Fruit fly (Drosophila melanogaster) whole organism, embryonic: ENCODE data around the gene CG4658.

ENCODE experiments used
- Antp ChIP-seq: fragments of 200-800 bp; sonication (Bioruptor generic); optimal IDR thresholded peaks from 3 replicates; lab custom pipeline; 2016; ENCODE audit warnings: missing biosample characterization, missing genetic modification characterization
- Atf6 ChIP-seq: fragments of 200-800 bp; sonication (Bioruptor generic); IDR thresholded peaks from 2 replicates; pipeline ENCODE4 v1.3.6; 2022; ENCODE audit warnings: missing biosample characterization, missing genetic modification characterization
- Bdp1 ChIP-seq: fragments of 200-800 bp; sonication (Bioruptor generic); optimal IDR thresholded peaks from 3 replicates; lab custom pipeline; 2016; ENCODE audit warnings: missing biosample characterization, missing genetic modification characterization
- CG10147 ChIP-seq: fragments of 200-800 bp; sonication (Bioruptor generic); optimal IDR thresholded peaks from 2 replicates; lab custom pipeline; 2019; ENCODE audit warnings: missing biosample characterization, mild to moderate bottlenecking, missing genetic modification characterization, moderate library complexity
- CG10366 ChIP-seq: fragments of 200-800 bp; sonication (Bioruptor generic); IDR thresholded peaks from 2 replicates; pipeline ENCODE4 v1.3.6; 2022; ENCODE audit warnings: missing biosample characterization, missing genetic modification characterization
- CG12236 ChIP-seq: fragments of 200-800 bp; sonication (Bioruptor generic); optimal IDR thresholded peaks from 2 replicates; lab custom pipeline; 2016; ENCODE audit warnings: missing biosample characterization, missing genetic modification characterization
- CG12744 ChIP-seq: fragments of 200-800 bp; sonication (Bioruptor generic); optimal IDR thresholded peaks from 2 replicates; lab custom pipeline; 2016; ENCODE audit warnings: missing biosample characterization, missing genetic modification characterization
- CG12942 ChIP-seq: fragments of 200-800 bp; sonication (Bioruptor generic); optimal IDR thresholded peaks from 3 replicates; lab custom pipeline; 2016; ENCODE audit warnings: missing biosample characterization, missing genetic modification characterization
- CG13894 ChIP-seq: fragments of 200-800 bp; sonication (Bioruptor generic); optimal IDR thresholded peaks from 3 replicates; lab custom pipeline; 2018; ENCODE audit warnings: missing biosample characterization, mild to moderate bottlenecking, missing genetic modification characterization, moderate library complexity
- CG14050 ChIP-seq: fragments of 200-800 bp; sonication (Bioruptor generic); IDR thresholded peaks from 3 replicates; pipeline ENCODE4 v1.3.6; 2022; ENCODE audit warnings: missing biosample characterization, missing genetic modification characterization
- CG14965 ChIP-seq: fragments of 200-800 bp; sonication (Bioruptor generic); optimal IDR thresholded peaks from 2 replicates; lab custom pipeline; 2016; ENCODE audit warnings: missing biosample characterization, missing genetic modification characterization, borderline replicate concordance
- CG16813 ChIP-seq: fragments of 200-800 bp; sonication (Bioruptor generic); IDR thresholded peaks from 3 replicates; pipeline ENCODE4 v1.3.6; 2022; ENCODE audit warnings: missing biosample characterization, missing genetic modification characterization; ENCODE audit not compliant: partially characterized antibody
- CG16815 ChIP-seq: fragments of 200-800 bp; sonication (Bioruptor generic); optimal IDR thresholded peaks from 3 replicates; lab custom pipeline; 2017; ENCODE audit warnings: missing biosample characterization, mild to moderate bottlenecking, missing genetic modification characterization
- CG17912 ChIP-seq: fragments of 200-800 bp; sonication (Bioruptor generic); optimal IDR thresholded peaks from 2 replicates; lab custom pipeline; 2018; ENCODE audit warnings: missing biosample characterization, mild to moderate bottlenecking, missing genetic modification characterization
- CG1832 ChIP-seq: fragments of 200-800 bp; sonication (Bioruptor generic); optimal IDR thresholded peaks from 2 replicates; lab custom pipeline; 2017; ENCODE audit warnings: missing biosample characterization, mild to moderate bottlenecking, missing genetic modification characterization, inconsistent platforms
- CG4360 ChIP-seq: fragments of 200-800 bp; sonication (Bioruptor generic); IDR thresholded peaks from 2 replicates; pipeline ENCODE4 v1.3.6; 2022; ENCODE audit warnings: missing biosample characterization, missing genetic modification characterization
- CG4707 ChIP-seq: fragments of 200-800 bp; sonication (Bioruptor generic); optimal IDR thresholded peaks from 2 replicates; lab custom pipeline; 2018; ENCODE audit warnings: missing biosample characterization, mild to moderate bottlenecking, missing genetic modification characterization, moderate library complexity
- CG4854 ChIP-seq: fragments of 200-800 bp; sonication (Bioruptor generic); optimal IDR thresholded peaks from 2 replicates; lab custom pipeline; 2016; ENCODE audit warnings: missing biosample characterization, missing genetic modification characterization, inconsistent platforms
- CG6654 ChIP-seq: fragments of 200-800 bp; sonication (Bioruptor generic); optimal IDR thresholded peaks from 2 replicates; lab custom pipeline; 2017; ENCODE audit warnings: missing biosample characterization, mild to moderate bottlenecking, missing genetic modification characterization
- CG7786 ChIP-seq: fragments of 200-800 bp; sonication (Bioruptor generic); optimal IDR thresholded peaks from 2 replicates; lab custom pipeline; 2016; ENCODE audit warnings: missing biosample characterization, missing genetic modification characterization
- CG7963 ChIP-seq: fragments of 200-800 bp; sonication (Bioruptor generic); IDR thresholded peaks from 3 replicates; pipeline ENCODE4 v1.3.6; 2022; ENCODE audit warnings: missing biosample characterization, missing genetic modification characterization; ENCODE audit not compliant: partially characterized antibody
- CG7987 ChIP-seq: fragments of 200-800 bp; sonication (Bioruptor generic); optimal IDR thresholded peaks from 2 replicates; lab custom pipeline; 2018; ENCODE audit warnings: missing biosample characterization, mild to moderate bottlenecking, missing genetic modification characterization, moderate library complexity
- CG8359 ChIP-seq: fragments of 200-800 bp; sonication (Bioruptor generic); optimal IDR thresholded peaks from 2 replicates; lab custom pipeline; 2017; ENCODE audit warnings: missing biosample characterization, mild to moderate bottlenecking, missing genetic modification characterization, borderline replicate concordance
- CG8388 ChIP-seq: fragments of 200-800 bp; sonication (Bioruptor generic); optimal IDR thresholded peaks from 2 replicates; lab custom pipeline; 2019; ENCODE audit warnings: missing biosample characterization, mild to moderate bottlenecking, missing genetic modification characterization, moderate library complexity
- CG8478 ChIP-seq: fragments of >200 bp; optimal IDR thresholded peaks from 2 replicates; lab custom pipeline; 2018
- CkIIα-i1 ChIP-seq: fragments of 200-800 bp; sonication (Bioruptor generic); IDR thresholded peaks from 2 replicates; pipeline ENCODE4 v1.3.6; 2022; ENCODE audit warnings: missing biosample characterization, missing genetic modification characterization
- D19A ChIP-seq: fragments of 200-800 bp; optimal IDR thresholded peaks from 3 replicates; lab custom pipeline; 2019; ENCODE audit warnings: missing biosample characterization, mild to moderate bottlenecking, missing genetic modification characterization, moderate library complexity
- E2f1 ChIP-seq: fragments of 200-800 bp; sonication (Bioruptor generic); IDR thresholded peaks from 2 replicates; pipeline ENCODE4 v1.3.6; 2022; ENCODE audit warnings: missing biosample characterization, missing genetic modification characterization
- H2.0 ChIP-seq: fragments of 200-800 bp; sonication (Bioruptor generic); IDR thresholded peaks from 2 replicates; pipeline ENCODE4 v1.3.6; 2022; ENCODE audit warnings: missing biosample characterization, missing genetic modification characterization
- Hr3 ChIP-seq: fragments of 200-800 bp; sonication (Bioruptor generic); optimal IDR thresholded peaks from 3 replicates; lab custom pipeline; 2016; ENCODE audit warnings: missing biosample characterization, missing genetic modification characterization
- Hr39 ChIP-seq: fragments of >200 bp; optimal IDR thresholded peaks from 2 replicates; lab custom pipeline; 2017
- Mad ChIP-seq: fragments of 200-800 bp; sonication (Bioruptor generic); optimal IDR thresholded peaks from 2 replicates; lab custom pipeline; 2016; ENCODE audit warnings: missing biosample characterization, missing genetic modification characterization
- Med ChIP-seq: fragments of 200-800 bp; sonication (Bioruptor generic); peaks from one replicate; lab custom pipeline; 2016; ENCODE audit warnings: missing biosample characterization, missing genetic modification characterization, mild to moderate bottlenecking, inconsistent platforms, moderate library complexity
- Mes4 ChIP-seq: fragments of 200-800 bp; sonication (Bioruptor generic); optimal IDR thresholded peaks from 2 replicates; lab custom pipeline; 2016; ENCODE audit warnings: missing biosample characterization, missing genetic modification characterization
- Myb ChIP-seq: fragments of 200-800 bp; sonication (Bioruptor generic); optimal IDR thresholded peaks from 2 replicates; lab custom pipeline; 2016; ENCODE audit warnings: missing biosample characterization, missing genetic modification characterization
- Oaz ChIP-seq: fragments of 200-800 bp; sonication (Bioruptor generic); IDR thresholded peaks from 2 replicates; pipeline ENCODE4 v1.3.6; 2022; ENCODE audit warnings: missing biosample characterization, missing genetic modification characterization
- abd-A ChIP-seq: fragments of 200-800 bp; sonication (Bioruptor generic); optimal IDR thresholded peaks from 3 replicates; lab custom pipeline; 2019; ENCODE audit warnings: missing biosample characterization, mild to moderate bottlenecking, missing genetic modification characterization, moderate library complexity
- ac ChIP-seq: fragments of 200-800 bp; sonication (Bioruptor generic); optimal IDR thresholded peaks from 3 replicates; lab custom pipeline; 2017; ENCODE audit warnings: missing biosample characterization, mild to moderate bottlenecking, missing genetic modification characterization
- chn ChIP-seq: fragments of 200-800 bp; sonication (Bioruptor generic); optimal IDR thresholded peaks from 2 replicates; lab custom pipeline; 2016; ENCODE audit warnings: missing biosample characterization, missing genetic modification characterization
- crc ChIP-seq: fragments of 200-800 bp; sonication (Bioruptor generic); optimal IDR thresholded peaks from 2 replicates; lab custom pipeline; 2016; ENCODE audit warnings: missing biosample characterization, missing genetic modification characterization
- crol ChIP-seq: fragments of 200-800 bp; sonication (Bioruptor generic); IDR thresholded peaks from 2 replicates; pipeline ENCODE4 v1.3.6; 2022; ENCODE audit warnings: missing biosample characterization, missing genetic modification characterization
- dm ChIP-seq: fragments of 200-800 bp; sonication (Bioruptor generic); optimal IDR thresholded peaks from 3 replicates; lab custom pipeline; 2016; ENCODE audit warnings: missing biosample characterization, missing genetic modification characterization
- dysf ChIP-seq: fragments of 200-800 bp; sonication (Bioruptor generic); IDR thresholded peaks from 3 replicates; pipeline ENCODE4 v1.3.6; 2022; ENCODE audit warnings: missing biosample characterization, missing genetic modification characterization
- esg ChIP-seq: fragments of 200-800 bp; sonication (Bioruptor generic); conservative IDR thresholded peaks from 2 replicates; pipeline ENCODE4 v1.3.6; 2022; ENCODE audit warnings: missing biosample characterization, missing genetic modification characterization
- fd3F ChIP-seq: fragments of 200-800 bp; sonication (Bioruptor generic); optimal IDR thresholded peaks from 2 replicates; lab custom pipeline; 2018; ENCODE audit warnings: missing biosample characterization, mild to moderate bottlenecking, missing genetic modification characterization, moderate library complexity
- ftz-f1 ChIP-seq: fragments of 200-800 bp; sonication (Bioruptor generic); optimal IDR thresholded peaks from 2 replicates; lab custom pipeline; 2016; ENCODE audit warnings: missing biosample characterization, missing genetic modification characterization
- ham ChIP-seq: fragments of 200-800 bp; sonication (Bioruptor generic); IDR thresholded peaks from 2 replicates; pipeline ENCODE4 v1.3.6; 2022; ENCODE audit warnings: missing biosample characterization, missing genetic modification characterization
- lbe ChIP-seq: fragments of 200-800 bp; sonication (Bioruptor generic); optimal IDR thresholded peaks from 2 replicates; lab custom pipeline; 2016; ENCODE audit warnings: missing biosample characterization, mild to moderate bottlenecking, missing genetic modification characterization
- pzg ChIP-seq: fragments of 200-800 bp; sonication (Bioruptor generic); optimal IDR thresholded peaks from 3 replicates; lab custom pipeline; 2018; ENCODE audit warnings: missing biosample characterization, mild to moderate bottlenecking, missing genetic modification characterization, moderate library complexity
- sens-2 ChIP-seq: fragments of 200-800 bp; sonication (Bioruptor generic); IDR thresholded peaks from 2 replicates; pipeline ENCODE4 v1.3.6; 2022; ENCODE audit warnings: missing biosample characterization, missing genetic modification characterization
- stwl ChIP-seq: fragments of 200-800 bp; sonication (Bioruptor generic); optimal IDR thresholded peaks from 3 replicates; lab custom pipeline; 2018; ENCODE audit warnings: missing biosample characterization, mild to moderate bottlenecking, missing genetic modification characterization, moderate library complexity
- tna ChIP-seq: fragments of 200-800 bp; sonication (Bioruptor generic); IDR thresholded peaks from 2 replicates; pipeline ENCODE4 v1.3.6; 2022; ENCODE audit warnings: missing biosample characterization, missing genetic modification characterization; ENCODE audit not compliant: partially characterized antibody
- zf30C ChIP-seq: fragments of 200-800 bp; sonication (Bioruptor generic); optimal IDR thresholded peaks from 3 replicates; lab custom pipeline; 2018; ENCODE audit warnings: missing biosample characterization, mild to moderate bottlenecking, missing genetic modification characterization

Gene CG4658

dm6 chr2L:9911783-9912182 lies 45.1 kb upstream of the CG4658 start (continued):
- TF ChIP-seq CG12236 (GFP tag; lab: Kevin White, UChicago), result no peak
- no peak for TF ChIP-seq CG8478 (lab: Kevin White, UChicago)
- TF ChIP-seq D19A (tag; lab: Kevin White, UChicago), result no peak
- TF ChIP-seq CG12744 (GFP tag; lab: Kevin White, UChicago), result no peak
- TF ChIP-seq Med, result peak; percentile 90
- TF ChIP-seq CG6654, result no peak
- no peak for TF ChIP-seq tna
- TF ChIP-seq ac (GFP tag; lab: Kevin White, UChicago), result no peak
- TF ChIP-seq CG1832 (GFP tag; lab: Kevin White, UChicago), result no peak
- peak; percentile 44; the same call in 1 of the 2 replicates for TF ChIP-seq Atf6 (GFP tag; lab: Robert Waterston, UW)
- TF ChIP-seq CG4707 (GFP tag; lab: Kevin White, UChicago), result no peak
- peak; percentile 13; the same call in 1 of the 3 replicates for TF ChIP-seq dysf
- TF ChIP-seq CG14965 (GFP tag; lab: Kevin White, UChicago), result no peak
- TF ChIP-seq CG7963 (GFP tag; lab: Robert Waterston, UW), result no peak
- TF ChIP-seq sens-2, result no peak
- no peak for TF ChIP-seq CG12942
- no peak for TF ChIP-seq CG4854 (GFP tag; lab: Kevin White, UChicago)
- TF ChIP-seq CG7987 (GFP tag; lab: Kevin White, UChicago), result no peak
- no peak for TF ChIP-seq Bdp1 (GFP tag; lab: Kevin White, UChicago)
- peak; percentile 1 for TF ChIP-seq Myb (GFP tag; lab: Kevin White, UChicago)
- no peak for TF ChIP-seq lbe (GFP tag; lab: Kevin White, UChicago)
- no peak for TF ChIP-seq ftz-f1
- no peak for TF ChIP-seq Mad (GFP tag; lab: Kevin White, UChicago)
- no peak for TF ChIP-seq CG13894
- TF ChIP-seq CG10366 (GFP tag; lab: Robert Waterston, UW), result no peak
- no peak for TF ChIP-seq CG16815 (GFP tag; lab: Kevin White, UChicago)
- TF ChIP-seq H2.0, result no peak
- peak; percentile 17; the same call in 1 of the 2 replicates for TF ChIP-seq ham (GFP tag; lab: Robert Waterston, UW)
- no peak for TF ChIP-seq abd-A (tag; lab: Kevin White, UChicago)
- TF ChIP-seq dm (GFP tag; lab: Kevin White, UChicago), result no peak
- no peak for TF ChIP-seq esg (GFP tag; lab: Robert Waterston, UW)
- no peak for TF ChIP-seq E2f1 (GFP tag; lab: Robert Waterston, UW)
- no peak for TF ChIP-seq Hr39
- no peak for TF ChIP-seq zf30C (GFP tag; lab: Kevin White, UChicago)
- TF ChIP-seq CG14050 (GFP tag; lab: Robert Waterston, UW), result no peak
- TF ChIP-seq CG4360 (GFP tag; lab: Robert Waterston, UW), result no peak
- TF ChIP-seq CG8388 (GFP tag; lab: Kevin White, UChicago), result peak; percentile 41
- no peak for TF ChIP-seq fd3F (GFP tag; lab: Kevin White, UChicago)
- no peak for TF ChIP-seq CkIIα-i1 (GFP tag; lab: Robert Waterston, UW)
- no peak for TF ChIP-seq Mes4 (GFP tag; lab: Kevin White, UChicago)
- TF ChIP-seq Hr3, result no peak
- no peak for TF ChIP-seq CG16813 (GFP tag; lab: Robert Waterston, UW)
- TF ChIP-seq CG17912 (GFP tag; lab: Kevin White, UChicago), result no peak
- TF ChIP-seq crc (GFP tag; lab: Kevin White, UChicago), result peak; percentile 44
- no peak for TF ChIP-seq stwl (tag; lab: Kevin White, UChicago)
- no peak for TF ChIP-seq CG10147
- peak; percentile 28; the same call in 1 of the 2 replicates for TF ChIP-seq crol
- TF ChIP-seq Oaz (GFP tag; lab: Robert Waterston, UW), result no peak
- TF ChIP-seq CG7786 (GFP tag; lab: Kevin White, UChicago), result no peak
- peak; percentile 35 for TF ChIP-seq Antp (GFP tag; lab: Kevin White, UChicago)
- peak; percentile 2 for TF ChIP-seq chn (GFP tag; lab: Kevin White, UChicago)
- no peak for TF ChIP-seq CG8359 (GFP tag; lab: Kevin White, UChicago)
- TF ChIP-seq pzg, result no peak
